Fruit fly (Drosophila melanogaster): Measurements from ENCODE around the gene S6kII.

Gene S6kII

dm6 chrX:22514948-22515347 lies 14.8 kb upstream of the S6kII start, which contains the start of gene CG17600:
CG17600 (plus strand) TSS chrX:22515197.
- TF ChIP-seq cnc (optimal IDR thresholded peaks at IDR 0.05) (no peak), cic (GFP tag; optimal IDR thresholded peaks at IDR 0.05) (no peak), Crg-1 (GFP tag; optimal IDR thresholded peaks at IDR 0.05) (no peak), toe (GFP tag; optimal IDR thresholded peaks at IDR 0.05) (no peak), CG11617 (GFP tag; optimal IDR thresholded peaks at IDR 0.05) (no peak), ovo (GFP tag; optimal IDR thresholded peaks at IDR 0.05) (peak; percentile 75), Clk (GFP tag; optimal IDR thresholded peaks at IDR 0.05) (no peak), CG12768 (GFP tag; optimal IDR thresholded peaks at IDR 0.05) (no peak), Hr96 (GFP tag; optimal IDR thresholded peaks at IDR 0.05) (no peak), kay (GFP tag; ENCODE audit: borderline replicate concordance) (no peak), bab1 (GFP tag; optimal IDR thresholded peaks at IDR 0.05) (no peak), pad (GFP tag; optimal IDR thresholded peaks at IDR 0.05) (peak; percentile 38), CG7045 (GFP tag; optimal IDR thresholded peaks at IDR 0.05) (no peak), CG5204 (GFP tag; optimal IDR thresholded peaks at IDR 0.05) (no peak), CG1620 (GFP tag; optimal IDR thresholded peaks at IDR 0.05) (no peak)

- TF ChIP-seq cnc (optimal IDR thresholded peaks at IDR 0.05) = no peak
- no peak for TF ChIP-seq CG14711 (tag; optimal IDR thresholded peaks at IDR 0.05)
- no peak for TF ChIP-seq ovo (GFP tag; optimal IDR thresholded peaks at IDR 0.05)
- no peak for TF ChIP-seq pad (GFP tag; optimal IDR thresholded peaks at IDR 0.05)
- TF ChIP-seq toe (GFP tag; optimal IDR thresholded peaks at IDR 0.05) = no peak
- TF ChIP-seq CG5204 (GFP tag; optimal IDR thresholded peaks at IDR 0.05) = no peak
- TF ChIP-seq CG12768 (GFP tag; optimal IDR thresholded peaks at IDR 0.05) = no peak
- no peak for TF ChIP-seq CG33017 (tag; optimal IDR thresholded peaks at IDR 0.05)
These were observed 2.6 kb upstream of the S6kII start for dm6 chrX:22527210-22527609.

- TF ChIP-seq pad (GFP tag; optimal IDR thresholded peaks at IDR 0.05) (no peak), Mnt (GFP tag; optimal IDR thresholded peaks at IDR 0.05) (no peak), CG5204 (GFP tag; optimal IDR thresholded peaks at IDR 0.05) (no peak), Crg-1 (GFP tag; optimal IDR thresholded peaks at IDR 0.05) (no peak), CG1620 (GFP tag; optimal IDR thresholded peaks at IDR 0.05) (no peak), ovo (GFP tag; optimal IDR thresholded peaks at IDR 0.05) (no peak), toe (GFP tag; optimal IDR thresholded peaks at IDR 0.05) (no peak), Clk (GFP tag; optimal IDR thresholded peaks at IDR 0.05) (no peak), CG7101 (tag; optimal IDR thresholded peaks at IDR 0.05) (no peak), bab1 (GFP tag; optimal IDR thresholded peaks at IDR 0.05) (no peak), CG7045 (GFP tag; optimal IDR thresholded peaks at IDR 0.05) (no peak), CG33017 (tag; optimal IDR thresholded peaks at IDR 0.05) (no peak), tj (GFP tag; optimal IDR thresholded peaks at IDR 0.05) (no peak), cic (GFP tag; optimal IDR thresholded peaks at IDR 0.05) (no peak), CG12768 (GFP tag; optimal IDR thresholded peaks at IDR 0.05) (no peak)
These were observed 10.3 kb downstream of the S6kII start, which contains the start of gene CG17598 for dm6 chrX:22540065-22540504. CG17598 (minus strand) TSS chrX:22540383.

- no peak for TF ChIP-seq pad (GFP tag; optimal IDR thresholded peaks at IDR 0.05)
- TF ChIP-seq CG14711 (tag; optimal IDR thresholded peaks at IDR 0.05) = no peak
- no peak for TF ChIP-seq Hr96 (GFP tag; optimal IDR thresholded peaks at IDR 0.05)
- TF ChIP-seq CG7045 (GFP tag; optimal IDR thresholded peaks at IDR 0.05) = no peak
- no peak for TF ChIP-seq CG33017 (tag; optimal IDR thresholded peaks at IDR 0.05)
- TF ChIP-seq Mnt (GFP tag; optimal IDR thresholded peaks at IDR 0.05) = no peak
- TF ChIP-seq CG11617 (GFP tag; optimal IDR thresholded peaks at IDR 0.05) = no peak
These were observed 14.5 kb downstream of the S6kII start, which contains the start of gene Cluap1 for dm6 chrX:22544222-22544621. Cluap1 (minus strand) TSS chrX:22544322.

- TF ChIP-seq tj (GFP tag; optimal IDR thresholded peaks at IDR 0.05) = no peak
- no peak for TF ChIP-seq pad (GFP tag; optimal IDR thresholded peaks at IDR 0.05)
- TF ChIP-seq Clk (GFP tag; optimal IDR thresholded peaks at IDR 0.05) = no peak
- TF ChIP-seq CG12768 (GFP tag; optimal IDR thresholded peaks at IDR 0.05) = no peak
- TF ChIP-seq Crg-1 (GFP tag; optimal IDR thresholded peaks at IDR 0.05) = no peak
- no peak for TF ChIP-seq CG14711 (tag; optimal IDR thresholded peaks at IDR 0.05)
- no peak for TF ChIP-seq CG33017 (tag; optimal IDR thresholded peaks at IDR 0.05)
These were observed 14.9 kb downstream of the S6kII start for dm6 chrX:22544660-22545059.

- no peak for TF ChIP-seq CG1620 (GFP tag; optimal IDR thresholded peaks at IDR 0.05)
- no peak for TF ChIP-seq CG14711 (tag; optimal IDR thresholded peaks at IDR 0.05)
- no peak for TF ChIP-seq pad (GFP tag; optimal IDR thresholded peaks at IDR 0.05)
- TF ChIP-seq tj (GFP tag; optimal IDR thresholded peaks at IDR 0.05) = no peak
- no peak for TF ChIP-seq ovo (GFP tag; optimal IDR thresholded peaks at IDR 0.05)
- no peak for TF ChIP-seq CG7101 (tag; optimal IDR thresholded peaks at IDR 0.05)
- TF ChIP-seq cnc (optimal IDR thresholded peaks at IDR 0.05) = no peak
These were observed 17.0 kb downstream of the S6kII start, which contains the start of gene CG17601 for dm6 chrX:22546797-22547196. CG17601 (plus strand) TSS chrX:22547097.

- TF ChIP-seq Clk (GFP tag; optimal IDR thresholded peaks at IDR 0.05) = no peak
These were observed 44.6 kb downstream of the S6kII start for dm6 chrX:22574362-22574761.

- TF ChIP-seq CG7045 (GFP tag; optimal IDR thresholded peaks at IDR 0.05) (no peak), tj (GFP tag; optimal IDR thresholded peaks at IDR 0.05) (no peak), kay (GFP tag; ENCODE audit: borderline replicate concordance) (no peak), Clk (GFP tag; optimal IDR thresholded peaks at IDR 0.05) (no peak), pad (GFP tag; optimal IDR thresholded peaks at IDR 0.05) (no peak), CG5204 (GFP tag; optimal IDR thresholded peaks at IDR 0.05) (no peak), CG1620 (GFP tag; optimal IDR thresholded peaks at IDR 0.05) (no peak), Mnt (GFP tag; optimal IDR thresholded peaks at IDR 0.05) (no peak), Hr96 (GFP tag; optimal IDR thresholded peaks at IDR 0.05) (no peak), CG14711 (tag; optimal IDR thresholded peaks at IDR 0.05) (no peak)
These were observed 45.3 kb downstream of the S6kII start for dm6 chrX:22575082-22575481.
